Fruit fly (Drosophila melanogaster) whole organism, adult: ENCODE measurements around the gene CG11983.

Experiments
- CG11617 ChIP-seq: fragments of 200-800 bp; sonication (Bioruptor generic); optimal IDR thresholded peaks from 2 replicates; lab custom pipeline; 2017; ENCODE audit warnings: mild to moderate bottlenecking, missing biosample characterization, missing genetic modification reagents, missing genetic modification characterization
- CG12768 ChIP-seq: fragments of 200-800 bp; sonication (Bioruptor generic); optimal IDR thresholded peaks from 2 replicates; lab custom pipeline; 2017; ENCODE audit warnings: missing biosample characterization, missing genetic modification characterization, mild to moderate bottlenecking, moderate library complexity, missing genetic modification reagents
- CG14711 ChIP-seq: fragments of 200-800 bp; sonication (Bioruptor generic); optimal IDR thresholded peaks from 2 replicates; lab custom pipeline; 2018; ENCODE audit warnings: missing biosample characterization, mild to moderate bottlenecking, missing genetic modification characterization, moderate library complexity
- CG1620 ChIP-seq: fragments of 200-800 bp; sonication (Bioruptor generic); optimal IDR thresholded peaks from 2 replicates; lab custom pipeline; 2016; ENCODE audit warnings: missing biosample characterization, missing genetic modification characterization
- CG33017 ChIP-seq: fragments of 200-800 bp; sonication (Bioruptor generic); optimal IDR thresholded peaks from 2 replicates; lab custom pipeline; 2018; ENCODE audit warnings: missing biosample characterization, mild to moderate bottlenecking, missing genetic modification characterization, moderate library complexity
- CG5204 ChIP-seq: fragments of 200-800 bp; sonication (Bioruptor generic); optimal IDR thresholded peaks from 2 replicates; lab custom pipeline; 2016; ENCODE audit warnings: missing biosample characterization, missing genetic modification characterization
- CG7045 ChIP-seq: fragments of 200-800 bp; sonication (Bioruptor generic); optimal IDR thresholded peaks from 2 replicates; lab custom pipeline; 2017; ENCODE audit warnings: missing biosample characterization, mild to moderate bottlenecking, missing genetic modification characterization
- CG7101 ChIP-seq: fragments of 200-800 bp; sonication (Bioruptor generic); optimal IDR thresholded peaks from 2 replicates; lab custom pipeline; 2018; ENCODE audit warnings: missing biosample characterization, mild to moderate bottlenecking, missing genetic modification characterization, moderate library complexity
- Clk ChIP-seq: fragments of 200-800 bp; sonication (Bioruptor generic); optimal IDR thresholded peaks from 2 replicates; lab custom pipeline; 2017; ENCODE audit warnings: missing biosample characterization, missing genetic modification characterization
- Crg-1 ChIP-seq: fragments of 200-800 bp; sonication (Bioruptor generic); optimal IDR thresholded peaks from 2 replicates; lab custom pipeline; 2016; ENCODE audit warnings: missing biosample characterization, missing genetic modification characterization
- Hr96 ChIP-seq: fragments of 200-800 bp; sonication (Bioruptor generic); optimal IDR thresholded peaks from 2 replicates; lab custom pipeline; 2016; ENCODE audit warnings: missing biosample characterization, missing genetic modification characterization
- Mnt ChIP-seq: fragments of 200-800 bp; sonication (Bioruptor generic); optimal IDR thresholded peaks from 2 replicates; lab custom pipeline; 2016; ENCODE audit warnings: missing biosample characterization, mild to moderate bottlenecking, missing genetic modification characterization
- bab1 ChIP-seq: fragments of 200-800 bp; sonication (Bioruptor generic); optimal IDR thresholded peaks from 3 replicates; lab custom pipeline; 2019; ENCODE audit warnings: missing biosample characterization, mild to moderate bottlenecking, missing genetic modification characterization, moderate library complexity
- cic ChIP-seq: fragments of 200-800 bp; sonication (Bioruptor generic); optimal IDR thresholded peaks from 2 replicates; lab custom pipeline; 2017; ENCODE audit warnings: missing biosample characterization, mild to moderate bottlenecking, missing genetic modification characterization, moderate library complexity
- cnc ChIP-seq, 2 experiments: fragments of >200 bp; optimal IDR thresholded peaks; 2 replicates each; lab custom pipeline; 2017
- kay ChIP-seq: fragments of 200-800 bp; sonication (Bioruptor generic); peaks from one replicate; lab custom pipeline; 2016; ENCODE audit warnings: missing biosample characterization, missing genetic modification characterization, borderline replicate concordance
- ovo ChIP-seq: fragments of 200-800 bp; sonication (Bioruptor generic); optimal IDR thresholded peaks from 2 replicates; lab custom pipeline; 2016; ENCODE audit warnings: missing biosample characterization, missing genetic modification characterization
- pad ChIP-seq: fragments of 200-800 bp; sonication (Bioruptor generic); optimal IDR thresholded peaks from 3 replicates; lab custom pipeline; 2017; ENCODE audit warnings: missing biosample characterization, missing genetic modification characterization, mild to moderate bottlenecking, moderate library complexity, missing genetic modification reagents
- tj ChIP-seq: fragments of 200-800 bp; sonication (Bioruptor generic); optimal IDR thresholded peaks from 3 replicates; lab custom pipeline; 2017; ENCODE audit warnings: missing biosample characterization, mild to moderate bottlenecking, missing genetic modification characterization, moderate library complexity
- toe ChIP-seq: fragments of 200-800 bp; sonication (Bioruptor generic); optimal IDR thresholded peaks from 2 replicates; lab custom pipeline; 2016; ENCODE audit warnings: missing biosample characterization, missing genetic modification characterization

Gene CG11983

DNA sequence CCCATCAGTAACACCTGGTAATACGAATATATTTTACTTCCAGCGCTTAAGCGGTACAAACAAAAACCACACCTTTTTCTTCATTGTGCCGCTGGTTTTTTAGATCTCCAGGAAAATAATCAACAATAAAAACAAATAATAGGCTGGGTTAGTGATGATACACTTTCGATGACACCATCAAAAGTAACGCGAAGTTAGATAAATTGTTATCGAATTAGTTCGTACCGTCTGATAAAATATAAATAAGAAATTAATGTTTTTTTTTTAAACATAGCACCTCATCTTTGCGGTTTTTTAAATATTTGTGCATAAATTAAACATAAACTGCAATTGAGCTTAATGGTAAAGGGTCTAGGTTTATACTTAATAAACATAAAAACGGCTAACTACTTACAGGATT lies 24.0 kb upstream of the CG11983 start, which contains the start of gene RagA-B:
TSS of gene RagA-B (minus strand) at position 175 of the 400 bp plus-strand sequence.
- TF ChIP-seq cnc (optimal IDR thresholded peaks at IDR 0.05; lab: Kevin White, UChicago) (no peak), cic (no peak), Crg-1 (GFP tag; lab: Kevin White, UChicago) (no peak), CG1620 (GFP tag; lab: Kevin White, UChicago) (no peak), kay (GFP tag; lab: Kevin White, UChicago) (no peak), Mnt (GFP tag; lab: Kevin White, UChicago) (no peak), Hr96 (GFP tag; lab: Kevin White, UChicago) (no peak), bab1 (GFP tag; lab: Kevin White, UChicago) (no peak), CG5204 (no peak)

DNA sequence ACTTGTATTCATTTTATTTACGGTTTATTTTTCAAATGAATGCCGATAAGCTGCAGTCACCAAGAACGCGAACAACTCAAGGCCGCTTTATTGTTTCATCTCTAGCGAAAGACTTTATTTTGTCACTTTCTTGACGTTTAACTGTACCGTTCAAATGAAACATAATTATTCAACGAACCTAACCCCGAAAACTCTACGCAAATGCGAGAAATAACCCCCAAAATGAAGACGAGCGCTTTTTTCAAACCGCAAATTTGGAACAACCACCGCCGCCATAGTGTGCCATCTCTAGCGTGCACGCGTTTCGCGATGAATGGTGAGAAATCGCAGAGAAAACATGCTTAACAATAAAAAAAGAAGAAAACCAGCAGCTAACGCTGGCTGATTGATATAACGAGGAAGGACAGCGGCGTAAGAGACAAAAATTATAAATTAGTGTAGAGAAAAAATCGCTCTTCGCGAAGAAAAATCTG lies 23.5 kb upstream of the CG11983 start, which contains the start of gene CG11970:
TSS of gene CG11970 (plus strand) at position 117 of the 473 bp plus-strand sequence.
- TF ChIP-seq CG12768 (GFP tag; lab: Kevin White, UChicago) (no peak), CG7045 (GFP tag; lab: Kevin White, UChicago) (no peak), Clk (GFP tag; lab: Kevin White, UChicago) (peak; percentile 5), kay (GFP tag; lab: Kevin White, UChicago) (no peak), cic (peak; percentile 0), CG1620 (GFP tag; lab: Kevin White, UChicago) (peak; percentile 74), tj (GFP tag; lab: Kevin White, UChicago) (no peak), bab1 (GFP tag; lab: Kevin White, UChicago) (peak; percentile 32), Hr96 (GFP tag; lab: Kevin White, UChicago) (peak; percentile 70), cnc (optimal IDR thresholded peaks at IDR 0.05; lab: Kevin White, UChicago) (no peak), CG14711 (tag; lab: Kevin White, UChicago) (peak; percentile 11), CG33017 (peak; percentile 38), Crg-1 (GFP tag; lab: Kevin White, UChicago) (peak; percentile 54), CG5204 (no peak), toe (GFP tag; lab: Kevin White, UChicago) (peak; percentile 83), CG11617 (GFP tag; lab: Kevin White, UChicago) (peak; percentile 80), ovo (peak; percentile 12), CG7101 (tag; lab: Kevin White, UChicago) (peak; percentile 7), pad (peak; percentile 38), Mnt (GFP tag; lab: Kevin White, UChicago) (peak; percentile 65)

DNA sequence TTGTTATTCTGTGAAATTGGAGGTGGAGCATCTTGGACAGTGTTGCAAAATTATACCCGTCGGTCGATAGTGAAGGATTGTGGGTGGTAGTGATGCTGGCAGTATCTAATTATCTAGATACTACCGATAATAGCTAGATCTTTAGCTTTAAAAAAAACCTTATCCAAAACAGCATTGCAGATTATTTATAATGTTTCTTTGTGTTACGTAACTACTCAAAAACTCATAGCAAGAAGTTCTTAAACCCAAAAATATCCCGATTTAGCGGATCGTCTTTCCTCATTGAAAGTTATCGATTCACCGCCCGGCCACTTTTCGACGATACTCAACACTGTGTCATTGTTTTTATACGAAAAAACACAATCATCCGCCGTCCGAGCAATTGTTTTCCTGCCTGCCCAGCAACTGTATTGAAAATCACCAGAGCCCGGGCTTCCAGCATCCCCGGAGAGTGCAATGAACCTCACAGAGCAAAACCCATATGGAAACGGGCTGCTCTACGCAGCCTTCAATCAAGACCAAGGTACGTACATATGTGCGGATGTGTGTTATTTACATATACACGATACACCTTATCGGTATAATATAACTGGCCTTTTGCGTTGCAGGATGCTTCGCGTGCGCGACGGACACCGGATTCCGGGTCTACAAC lies 15.1 kb upstream of the CG11983 start, which contains the start of gene CG11975:
TSS of gene CG11975 (plus strand) at position 326 of the 652 bp plus-strand sequence.
- TF ChIP-seq CG5204: peak; percentile 90
- TF ChIP-seq Crg-1 (GFP tag; lab: Kevin White, UChicago): peak; percentile 89
- no peak for TF ChIP-seq kay (GFP tag; lab: Kevin White, UChicago)
- peak; percentile 56 for TF ChIP-seq CG33017
- TF ChIP-seq Mnt (GFP tag; lab: Kevin White, UChicago): peak; percentile 79
- peak; percentile 76 for TF ChIP-seq pad
- TF ChIP-seq cic: peak; percentile 49
- peak; percentile 87 for TF ChIP-seq CG12768 (GFP tag; lab: Kevin White, UChicago)
- TF ChIP-seq CG1620 (GFP tag; lab: Kevin White, UChicago): peak; percentile 90
- peak; percentile 93 for TF ChIP-seq toe (GFP tag; lab: Kevin White, UChicago)
- TF ChIP-seq CG7101 (tag; lab: Kevin White, UChicago): peak; percentile 85
- TF ChIP-seq tj (GFP tag; lab: Kevin White, UChicago): peak; percentile 49
- peak; percentile 71 for TF ChIP-seq CG7045 (GFP tag; lab: Kevin White, UChicago)
- TF ChIP-seq CG14711 (tag; lab: Kevin White, UChicago): peak; percentile 68
- TF ChIP-seq CG11617 (GFP tag; lab: Kevin White, UChicago): peak; percentile 75
- no peak for TF ChIP-seq cnc (optimal IDR thresholded peaks at IDR 0.05; lab: Kevin White, UChicago)
- TF ChIP-seq ovo: peak; percentile 85
- peak; percentile 23 for TF ChIP-seq bab1 (GFP tag; lab: Kevin White, UChicago)
- peak; percentile 74 for TF ChIP-seq Clk (GFP tag; lab: Kevin White, UChicago)
- TF ChIP-seq Hr96 (GFP tag; lab: Kevin White, UChicago): peak; percentile 93

DNA sequence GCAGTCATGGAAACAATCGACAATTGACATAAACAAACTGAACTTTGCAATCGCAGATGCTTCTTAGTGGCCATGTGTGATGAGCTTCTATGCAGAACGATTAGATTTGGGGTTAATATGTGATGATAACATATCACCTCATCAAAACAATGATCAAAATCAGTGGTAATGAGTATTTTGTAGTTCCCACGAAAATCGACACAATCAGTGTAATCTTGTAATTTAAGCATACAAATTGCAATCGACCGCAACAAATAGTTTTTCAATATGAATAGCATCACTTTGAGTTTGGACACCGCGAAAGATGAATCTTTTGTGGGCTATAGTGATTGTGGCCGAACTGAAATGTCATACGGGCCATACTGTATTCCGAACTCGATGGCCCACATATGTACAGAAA lies 10.7 kb upstream of the CG11983 start, which contains the start of gene CG11977:
TSS of gene CG11977 (plus strand) at position 301 of the 400 bp plus-strand sequence.
- no peak for TF ChIP-seq CG7045 (GFP tag; lab: Kevin White, UChicago)
- no peak for TF ChIP-seq Hr96 (GFP tag; lab: Kevin White, UChicago)

DNA sequence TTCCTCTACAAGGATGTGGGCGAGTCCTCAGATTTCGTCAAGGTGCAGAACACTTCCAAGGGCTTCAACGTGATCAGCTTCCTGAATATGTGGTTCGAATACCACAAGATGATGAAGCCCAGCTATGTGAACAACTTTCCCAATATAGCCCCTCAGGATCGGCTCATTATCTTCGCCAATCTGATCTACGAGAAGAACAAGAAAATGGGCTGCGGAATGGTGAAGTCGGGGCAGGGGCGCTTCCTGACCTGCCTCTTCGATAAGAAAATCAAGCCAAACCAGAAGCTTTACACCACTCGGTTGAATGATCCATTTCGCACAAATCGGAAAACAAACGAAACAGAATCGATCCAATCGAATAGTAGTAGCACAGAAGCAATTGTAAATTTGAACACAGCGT lies 9.9 kb upstream of the CG11983 start:
- no peak for TF ChIP-seq cic
- TF ChIP-seq Clk (GFP tag; lab: Kevin White, UChicago): no peak
- no peak for TF ChIP-seq CG11617 (GFP tag; lab: Kevin White, UChicago)
- no peak for TF ChIP-seq CG33017
- TF ChIP-seq CG7101 (tag; lab: Kevin White, UChicago): no peak
- TF ChIP-seq Hr96 (GFP tag; lab: Kevin White, UChicago): no peak
- no peak for TF ChIP-seq cnc (optimal IDR thresholded peaks at IDR 0.05; lab: Kevin White, UChicago)
- no peak for TF ChIP-seq Crg-1 (GFP tag; lab: Kevin White, UChicago)
- TF ChIP-seq bab1 (GFP tag; lab: Kevin White, UChicago): no peak
- no peak for TF ChIP-seq CG7045 (GFP tag; lab: Kevin White, UChicago)
- TF ChIP-seq CG12768 (GFP tag; lab: Kevin White, UChicago): no peak
- TF ChIP-seq tj (GFP tag; lab: Kevin White, UChicago): no peak
- TF ChIP-seq toe (GFP tag; lab: Kevin White, UChicago): no peak
- no peak for TF ChIP-seq pad
- TF ChIP-seq CG14711 (tag; lab: Kevin White, UChicago): no peak
- TF ChIP-seq Mnt (GFP tag; lab: Kevin White, UChicago): no peak
- no peak for TF ChIP-seq ovo
